Worm (Caenorhabditis elegans): ENCODE data around the gene Y116A8C.19.

Y116A8C.19 gene

DNA sequence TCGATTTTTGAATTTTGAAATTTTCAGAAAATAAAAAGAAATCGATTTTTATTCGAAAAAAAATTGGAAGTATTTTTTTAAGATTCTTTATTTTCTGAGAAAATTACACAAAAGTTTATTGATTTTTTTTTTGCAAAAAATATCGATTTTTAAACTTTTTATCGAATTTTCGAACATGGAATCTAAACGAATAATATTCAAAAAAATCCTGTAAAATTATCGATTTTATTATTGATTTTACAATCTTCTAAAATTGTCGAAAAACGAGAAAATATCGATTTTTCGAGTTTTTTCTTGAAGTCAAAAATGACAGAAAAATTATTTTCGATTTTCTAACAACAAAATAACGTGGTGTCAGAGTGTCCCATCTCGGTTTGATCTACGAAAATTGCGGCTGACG is 33.7 kb downstream of the Y116A8C.19 start:
- TF ChIP-seq ceh-28 (tag; optimal IDR thresholded peaks at IDR 0.05) (peak; percentile 79), egl-27 (tag; optimal IDR thresholded peaks at IDR 0.05) (no peak), skn-1 (tag; optimal IDR thresholded peaks at IDR 0.05) (no peak)

- TF ChIP-seq hmg-1.1 (GFP tag; IDR thresholded peaks at IDR 0.05): no peak; the same call in none of the 2 replicates
- TF ChIP-seq Y48G9A.11 (GFP tag; IDR thresholded peaks at IDR 0.05): no peak
- TF ChIP-seq lim-7 (GFP tag; IDR thresholded peaks at IDR 0.05): no peak
- peak; percentile 18; the same call in 1 of the 2 replicates for TF ChIP-seq pha-4 (GFP tag; IDR thresholded peaks at IDR 0.05)
- TF ChIP-seq pha-4 (tag; optimal IDR thresholded peaks at IDR 0.05): peak; percentile 46
- TF ChIP-seq gei-8 (GFP tag; optimal IDR thresholded peaks at IDR 0.05): no peak
- no peak for TF ChIP-seq skn-1 (tag; optimal IDR thresholded peaks at IDR 0.05)
- TF ChIP-seq dmd-9 (GFP tag; IDR thresholded peaks at IDR 0.05): 0 out of 2 replicates have a peak, but pooled peaks have one; percentile 28
- TF ChIP-seq dpl-1 (GFP tag; optimal IDR thresholded peaks at IDR 0.05): peak; percentile 96
- TF ChIP-seq lsy-2 (tag; optimal IDR thresholded peaks at IDR 0.05): no peak
- no peak for TF ChIP-seq dmd-8 (GFP tag; IDR thresholded peaks at IDR 0.05)
- peak; percentile 61 for TF ChIP-seq nhr-6 (tag; optimal IDR thresholded peaks at IDR 0.05)
- no peak for TF ChIP-seq ceh-62 (tag; optimal IDR thresholded peaks at IDR 0.05)
- TF ChIP-seq set-16 (GFP tag; IDR thresholded peaks at IDR 0.05): no peak
- peak; percentile 0 for TF ChIP-seq ztf-7 (tag; optimal IDR thresholded peaks at IDR 0.05)
- no peak for TF ChIP-seq nhr-102 (tag; optimal IDR thresholded peaks at IDR 0.05)
- peak in 1 of 2 experiments; percentile 40 for TF ChIP-seq unc-62 (GFP tag; optimal IDR thresholded peaks at IDR 0.05 in 1 of 2)
- no peak for TF ChIP-seq unc-62 (tag; optimal IDR thresholded peaks at IDR 0.05)
- TF ChIP-seq zfp-2 (tag; optimal IDR thresholded peaks at IDR 0.05): no peak
- TF ChIP-seq F44E2.7 (GFP tag; IDR thresholded peaks at IDR 0.05): no peak
- TF ChIP-seq hlh-30 (tag; optimal IDR thresholded peaks at IDR 0.05; ENCODE audit: insufficient read depth): peak; percentile 39
- TF ChIP-seq daf-16 (GFP tag; optimal IDR thresholded peaks at IDR 0.05): peak in 1 of 2 experiments; percentile 10
- TF ChIP-seq daf-16 (tag; optimal IDR thresholded peaks at IDR 0.05): peak; percentile 61
- no peak for TF ChIP-seq R02D3.7 (tag; optimal IDR thresholded peaks at IDR 0.05)
- TF ChIP-seq fkh-10 (GFP tag; optimal IDR thresholded peaks at IDR 0.05): peak; percentile 4
- peak; percentile 96 for TF ChIP-seq unc-130 (GFP tag; optimal IDR thresholded peaks at IDR 0.05)
- TF ChIP-seq spr-3 (GFP tag; optimal IDR thresholded peaks at IDR 0.05): no peak
- TF ChIP-seq nhr-28 (tag; optimal IDR thresholded peaks at IDR 0.05): peak; percentile 20
- no peak for TF ChIP-seq nhr-42 (GFP tag; IDR thresholded peaks at IDR 0.05)
- TF ChIP-seq F10B5.3 (tag; optimal IDR thresholded peaks at IDR 0.05): no peak
- peak; percentile 84 for TF ChIP-seq aha-1 (tag)
- TF ChIP-seq snpc-1.2 (GFP tag; IDR thresholded peaks at IDR 0.05): peak; percentile 94
- TF ChIP-seq nhr-77 (tag; optimal IDR thresholded peaks at IDR 0.05): no peak
- TF ChIP-seq D1046.2 (GFP tag; IDR thresholded peaks at IDR 0.05): no peak
- no peak for TF ChIP-seq daf-8 (GFP tag; IDR thresholded peaks at IDR 0.05)
These were observed 44.0 kb downstream of the Y116A8C.19 start, which contains the start of gene rom-4 for ce11 chrIV:16995425-16995824. TSS of gene rom-4 (plus strand) at chrIV:16995822.

Measured in whole organism, L4 larva.